Fruit fly (Drosophila melanogaster): ENCODE measurements around the gene CG14621.

Gene CG14621

dm6 chrX:22487667-22488593 lies 43.9 kb downstream of the CG14621 start (continued):
- TF ChIP-seq CG17802 (tag; optimal IDR thresholded peaks at IDR 0.05): no peak
- TF ChIP-seq slbo (GFP tag; IDR thresholded peaks at IDR 0.05): peak; percentile 66
- peak; percentile 39 for TF ChIP-seq ind (GFP tag; optimal IDR thresholded peaks at IDR 0.05)
- TF ChIP-seq fd3F (GFP tag; optimal IDR thresholded peaks at IDR 0.05): no peak
- TF ChIP-seq Med (GFP tag): peak; percentile 84
- peak; percentile 21 to 77 for TF ChIP-seq Trl (optimal IDR thresholded peaks at IDR 0.05)
- TF ChIP-seq Trl (GFP tag; optimal IDR thresholded peaks at IDR 0.05): no peak
- TF ChIP-seq ftz-f1 (GFP tag; optimal IDR thresholded peaks at IDR 0.05): peak; percentile 90
- TF ChIP-seq crc (GFP tag; optimal IDR thresholded peaks at IDR 0.05): no peak
- peak; percentile 54 for TF ChIP-seq CG17359 (tag; optimal IDR thresholded peaks at IDR 0.05)
- TF ChIP-seq crp (GFP tag; optimal IDR thresholded peaks at IDR 0.05): peak in 1 of 2 experiments; percentile 63
- peak; percentile 51 for TF ChIP-seq Oli (tag; optimal IDR thresholded peaks at IDR 0.05)
- TF ChIP-seq CG12104 (GFP tag; optimal IDR thresholded peaks at IDR 0.05): peak; percentile 6
- no peak for TF ChIP-seq CG6765 (GFP tag; optimal IDR thresholded peaks at IDR 0.05)
- TF ChIP-seq pan (optimal IDR thresholded peaks at IDR 0.05): no peak
- TF ChIP-seq pan (GFP tag; optimal IDR thresholded peaks at IDR 0.05 in 1 of 2, IDR thresholded peaks at IDR 0.05 in 1 of 2): peak in 1 of 2 experiments; percentile 72
- no peak for TF ChIP-seq CG6272 (GFP tag; IDR thresholded peaks at IDR 0.05)
- no peak for TF ChIP-seq CG12236 (GFP tag; optimal IDR thresholded peaks at IDR 0.05)
- TF ChIP-seq Hr51 (GFP tag; optimal IDR thresholded peaks at IDR 0.05): peak in 1 of 2 experiments; percentile 62
- no peak for TF ChIP-seq vfl (GFP tag; optimal IDR thresholded peaks at IDR 0.05)
- TF ChIP-seq disco-r (GFP tag; optimal IDR thresholded peaks at IDR 0.05): no peak
- TF ChIP-seq ttk (GFP tag; IDR thresholded peaks at IDR 0.05): peak; percentile 41; the same call in 1 of the 2 replicates
- TF ChIP-seq CG2199 (GFP tag; IDR thresholded peaks at IDR 0.05): 0 out of 3 replicates have a peak, but pooled peaks have one; percentile 9
- no peak for TF ChIP-seq btn (GFP tag; optimal IDR thresholded peaks at IDR 0.05)
- TF ChIP-seq prd (optimal IDR thresholded peaks at IDR 0.05): no peak
- peak; percentile 63 for TF ChIP-seq prd (GFP tag; IDR thresholded peaks at IDR 0.05)
- TF ChIP-seq Dek (tag; optimal IDR thresholded peaks at IDR 0.05): peak; percentile 43
- peak; percentile 63 for TF ChIP-seq phol (tag; optimal IDR thresholded peaks at IDR 0.05)
- TF ChIP-seq CG3281 (GFP tag; optimal IDR thresholded peaks at IDR 0.05): peak; percentile 68
- TF ChIP-seq ham (GFP tag; IDR thresholded peaks at IDR 0.05): no peak
- no peak for TF ChIP-seq vnd (GFP tag; IDR thresholded peaks at IDR 0.05; ENCODE audit: partially characterized antibody)
- no peak for TF ChIP-seq maf-S (GFP tag; optimal IDR thresholded peaks at IDR 0.05)
- TF ChIP-seq CG34224 (GFP tag; IDR thresholded peaks at IDR 0.05; ENCODE audit: partially characterized antibody): no peak
- no peak for TF ChIP-seq hb (GFP tag; IDR thresholded peaks at IDR 0.05; ENCODE audit: partially characterized antibody)
- no peak for TF ChIP-seq Dip2 (GFP tag; IDR thresholded peaks at IDR 0.05)
- no peak for TF ChIP-seq CG5245 (GFP tag; optimal IDR thresholded peaks at IDR 0.05)
- TF ChIP-seq CG15011 (GFP tag; optimal IDR thresholded peaks at IDR 0.05): peak; percentile 27
- peak; percentile 0 for TF ChIP-seq CG18011 (GFP tag; optimal IDR thresholded peaks at IDR 0.05)
- TF ChIP-seq CG3726 (GFP tag; IDR thresholded peaks at IDR 0.05): 0 out of 3 replicates have a peak, but pooled peaks have one; percentile 13
- TF ChIP-seq slou (GFP tag; optimal IDR thresholded peaks at IDR 0.05): no peak
- TF ChIP-seq Ada2b (GFP tag; IDR thresholded peaks at IDR 0.05): peak; percentile 52
- no peak for TF ChIP-seq Hand (GFP tag; optimal IDR thresholded peaks at IDR 0.05)
- TF ChIP-seq CG14441 (GFP tag; IDR thresholded peaks at IDR 0.05): peak; percentile 46
- TF ChIP-seq scrt (GFP tag; optimal IDR thresholded peaks at IDR 0.05): peak; percentile 44
- no peak for TF ChIP-seq NC2β (GFP tag; optimal IDR thresholded peaks at IDR 0.05)
- peak; percentile 35; the same call in 1 of the 2 replicates for TF ChIP-seq lmd (GFP tag; IDR thresholded peaks at IDR 0.05)
- TF ChIP-seq BEAF-32 (GFP tag; optimal IDR thresholded peaks at IDR 0.05): no peak
- TF ChIP-seq wek (GFP tag; optimal IDR thresholded peaks at IDR 0.05): no peak
- TF ChIP-seq Hmr (GFP tag; optimal IDR thresholded peaks at IDR 0.05): peak; percentile 52
